Worm (Caenorhabditis elegans) whole organism, L4 larva: ENCODE results near the gene nhx-5.

Experiments used
- F37D6.2 ChIP-seq: sonication (generic microtip); optimal IDR thresholded peaks from 2 replicates; lab custom pipeline; 2016; ENCODE audit warnings: mild to moderate bottlenecking, missing genetic modification characterization, missing compliant biosample characterization
- F49E8.2 ChIP-seq: sonication (generic microtip); optimal IDR thresholded peaks from 2 replicates; lab custom pipeline; 2016; ENCODE audit warnings: missing compliant biosample characterization, mild to moderate bottlenecking, missing genetic modification characterization, borderline replicate concordance
- T26A8.4 ChIP-seq: fragments of 200-800 bp; sonication (Bioruptor generic); IDR thresholded peaks from 2 replicates; pipeline ENCODE4 v1.3.6; 2022; ENCODE audit warnings: missing genetic modification characterization, missing compliant biosample characterization
- ZK337.2 ChIP-seq: fragments of 200-800 bp; sonication (Bioruptor generic); IDR thresholded peaks from 2 replicates; pipeline ENCODE4 v1.3.6; 2022; ENCODE audit warnings: missing genetic modification reagents, missing genetic modification characterization, missing compliant biosample characterization
- ZK546.5 ChIP-seq, 2 experiments: sonication (generic microtip); optimal IDR thresholded peaks; 2 replicates each; lab custom pipeline; 2017; ENCODE audit warnings: missing biosample characterization in 2 of 2, missing genetic modification characterization in 2 of 2
- aha-1 ChIP-seq: fragments of 150-350 bp; peaks from one replicate; lab custom pipeline; 2014; ENCODE audit warnings: missing biosample characterization, missing genetic modification characterization
- ceh-20 ChIP-seq: fragments of 200-800 bp; sonication (Bioruptor generic); IDR thresholded peaks from 2 replicates; pipeline ENCODE4 v1.3.6; 2022; ENCODE audit warnings: missing genetic modification reagents, missing genetic modification characterization, missing compliant biosample characterization
- ceh-28 ChIP-seq: fragments of 150-350 bp; optimal IDR thresholded peaks from 2 replicates; lab custom pipeline; 2014; ENCODE audit warnings: missing biosample characterization, missing genetic modification reagents, missing genetic modification characterization
- ceh-32 ChIP-seq: sonication (generic microtip); optimal IDR thresholded peaks from 2 replicates; lab custom pipeline; 2016; ENCODE audit warnings: mild to moderate bottlenecking, missing genetic modification characterization, missing compliant biosample characterization; ENCODE audit not compliant: poor library complexity
- ceh-62 ChIP-seq: sonication (generic microtip); optimal IDR thresholded peaks from 2 replicates; lab custom pipeline; 2017; ENCODE audit warnings: missing biosample characterization, missing genetic modification characterization
- ceh-82 ChIP-seq: sonication (generic microtip); optimal IDR thresholded peaks from 2 replicates; lab custom pipeline; 2017; ENCODE audit warnings: missing biosample characterization, missing genetic modification characterization
- ces-1 ChIP-seq: fragments of 150-350 bp; sonication (generic microtip); optimal IDR thresholded peaks from 4 replicates; lab custom pipeline; 2014; ENCODE audit warnings: missing biosample characterization, missing genetic modification reagents, missing genetic modification characterization
- cey-2 ChIP-seq: sonication (generic microtip); optimal IDR thresholded peaks from 3 replicates; lab custom pipeline; 2017; ENCODE audit warnings: missing genetic modification characterization, mild to moderate bottlenecking, missing compliant biosample characterization, antibody characterized with exemption, borderline replicate concordance; ENCODE audit not compliant: insufficient read depth
- ctbp-1 ChIP-seq: fragments of 200-800 bp; sonication (Bioruptor generic); IDR thresholded peaks from 2 replicates; pipeline ENCODE4 v1.3.6; 2022; ENCODE audit warnings: missing genetic modification reagents, missing genetic modification characterization, missing compliant biosample characterization
- daf-16 ChIP-seq, 3 experiments: sonication (generic microtip); optimal IDR thresholded peaks; 2 replicates each; lab custom pipeline; 2016 to 2017; ENCODE audit warnings: missing genetic modification characterization in 3 of 3, missing genetic modification reagents in 3 of 3, mild to moderate bottlenecking in 2 of 3, missing compliant biosample characterization in 2 of 3, missing biosample characterization in 1 of 3, moderate library complexity in 1 of 3
- daf-19 ChIP-seq: fragments of 200-800 bp; sonication (Bioruptor generic); conservative IDR thresholded peaks from 2 replicates; pipeline ENCODE4 v1.3.6; 2022; ENCODE audit warnings: missing genetic modification characterization, missing compliant biosample characterization
- dmd-8 ChIP-seq: fragments of 200-800 bp; sonication (Bioruptor generic); IDR thresholded peaks from 2 replicates; pipeline ENCODE4 v1.3.6; 2022; ENCODE audit warnings: missing genetic modification characterization, missing compliant biosample characterization
- dpl-1 ChIP-seq: fragments of 150-350 bp; optimal IDR thresholded peaks from 2 replicates; lab custom pipeline; 2014; ENCODE audit warnings: missing biosample characterization, missing genetic modification reagents, missing genetic modification characterization
- duxl-1 ChIP-seq: sonication (generic microtip); optimal IDR thresholded peaks from 2 replicates; lab custom pipeline; 2016; ENCODE audit warnings: mild to moderate bottlenecking, missing genetic modification characterization, moderate library complexity, missing compliant biosample characterization; ENCODE audit not compliant: poor library complexity
- egl-27 ChIP-seq: sonication (generic microtip); optimal IDR thresholded peaks from 3 replicates; lab custom pipeline; 2017; ENCODE audit warnings: missing biosample characterization, missing genetic modification reagents, missing genetic modification characterization
- fkh-10 ChIP-seq: fragments of 150-350 bp; optimal IDR thresholded peaks from 2 replicates; lab custom pipeline; 2014; ENCODE audit warnings: missing biosample characterization, missing genetic modification reagents, missing genetic modification characterization
- hif-1 ChIP-seq, 2 experiments: sonication (generic microtip); optimal IDR thresholded peaks; 2 replicates each; lab custom pipeline; 2016 to 2017; ENCODE audit warnings: missing compliant biosample characterization in 2 of 2, missing genetic modification characterization in 2 of 2, missing genetic modification reagents in 2 of 2, missing genotype in 2 of 2, mild to moderate bottlenecking in 1 of 2
- hlh-11 ChIP-seq: fragments of 200-800 bp; sonication (Bioruptor generic); optimal IDR thresholded peaks from 2 replicates; lab custom pipeline; 2018; ENCODE audit warnings: mild to moderate bottlenecking, missing genetic modification characterization, missing compliant biosample characterization
- hmg-1.1 ChIP-seq: fragments of 200-800 bp; sonication (Bioruptor generic); IDR thresholded peaks from 2 replicates; pipeline ENCODE4 v1.3.6; 2022; ENCODE audit warnings: missing genetic modification reagents, missing genetic modification characterization, missing compliant biosample characterization
- lim-7 ChIP-seq: fragments of 200-800 bp; sonication (Bioruptor generic); IDR thresholded peaks from 2 replicates; pipeline ENCODE4 v1.3.6; 2022; ENCODE audit warnings: missing genetic modification characterization, missing compliant biosample characterization
- lin-38 ChIP-seq: fragments of 200-800 bp; sonication (Bioruptor generic); IDR thresholded peaks from 2 replicates; pipeline ENCODE4 v1.3.6; 2022; ENCODE audit warnings: missing genetic modification reagents, missing genetic modification characterization, missing compliant biosample characterization
- lir-3 ChIP-seq: sonication (generic microtip); optimal IDR thresholded peaks from 2 replicates; lab custom pipeline; 2016; ENCODE audit warnings: mild to moderate bottlenecking, missing genetic modification characterization, missing compliant biosample characterization
- madf-9 ChIP-seq: fragments of 200-800 bp; sonication (Bioruptor generic); conservative IDR thresholded peaks from 2 replicates; pipeline ENCODE4 v1.3.6; 2022; ENCODE audit warnings: missing genetic modification reagents, missing genetic modification characterization, missing compliant biosample characterization
- mdt-29 ChIP-seq: fragments of 200-800 bp; sonication (Bioruptor generic); IDR thresholded peaks from 2 replicates; pipeline ENCODE4 v1.3.6; 2022; ENCODE audit warnings: missing genetic modification reagents, missing genetic modification characterization, missing compliant biosample characterization
- mep-1 ChIP-seq: fragments of 150-350 bp; sonication (generic microtip); optimal IDR thresholded peaks from 3 replicates; lab custom pipeline; 2014; ENCODE audit warnings: missing biosample characterization, missing genetic modification characterization
- mes-2 ChIP-seq: sonication (generic microtip); optimal IDR thresholded peaks from 2 replicates; lab custom pipeline; 2016; ENCODE audit warnings: missing genotype, mild to moderate bottlenecking, missing genetic modification characterization, missing compliant biosample characterization; ENCODE audit not compliant: poor library complexity, severe bottlenecking
- nhr-28 ChIP-seq: fragments of 150-350 bp; optimal IDR thresholded peaks from 2 replicates; lab custom pipeline; 2014; ENCODE audit warnings: missing biosample characterization, missing genetic modification characterization
- nhr-41 ChIP-seq: fragments of 200-800 bp; sonication (Bioruptor generic); IDR thresholded peaks from 2 replicates; pipeline ENCODE4 v1.3.6; 2022; ENCODE audit warnings: missing genetic modification reagents, missing genetic modification characterization, missing compliant biosample characterization
- nhr-42 ChIP-seq: fragments of 200-800 bp; sonication (Bioruptor generic); IDR thresholded peaks from 2 replicates; pipeline ENCODE4 v1.3.6; 2022; ENCODE audit warnings: missing genetic modification characterization, missing compliant biosample characterization
- nhr-76 ChIP-seq: fragments of 150-350 bp; optimal IDR thresholded peaks from 2 replicates; lab custom pipeline; 2014; ENCODE audit warnings: missing biosample characterization, missing genetic modification characterization
- nhr-77 ChIP-seq: fragments of 150-350 bp; optimal IDR thresholded peaks from 2 replicates; lab custom pipeline; 2014; ENCODE audit warnings: missing biosample characterization, missing genetic modification characterization
- rbr-2 ChIP-seq: sonication (generic microtip); optimal IDR thresholded peaks from 2 replicates; lab custom pipeline; 2016; ENCODE audit warnings: missing genotype, missing genetic modification characterization, missing compliant biosample characterization
- set-16 ChIP-seq: fragments of 200-800 bp; sonication (Bioruptor generic); IDR thresholded peaks from 2 replicates; pipeline ENCODE4 v1.3.6; 2022; ENCODE audit warnings: missing genetic modification reagents, missing genetic modification characterization, missing compliant biosample characterization
- skn-1 ChIP-seq: fragments of 150-350 bp; optimal IDR thresholded peaks from 2 replicates; lab custom pipeline; 2014; ENCODE audit warnings: missing biosample characterization, missing genetic modification characterization
- snpc-4 ChIP-seq: fragments of 150-350 bp; optimal IDR thresholded peaks from 2 replicates; lab custom pipeline; 2014; ENCODE audit warnings: missing biosample characterization, missing genetic modification characterization
- spr-1 ChIP-seq: sonication (generic microtip); optimal IDR thresholded peaks from 2 replicates; lab custom pipeline; 2016; ENCODE audit warnings: mild to moderate bottlenecking, missing genetic modification characterization, missing compliant biosample characterization
- tra-1 ChIP-seq: fragments of 200-800 bp; sonication (Bioruptor generic); IDR thresholded peaks from 2 replicates; pipeline ENCODE4 v1.3.6; 2022; ENCODE audit warnings: missing genetic modification reagents, missing genetic modification characterization, missing compliant biosample characterization
- unc-130 ChIP-seq: sonication (generic microtip); optimal IDR thresholded peaks from 2 replicates; lab custom pipeline; 2016; ENCODE audit warnings: missing genetic modification reagents, missing genetic modification characterization, missing compliant biosample characterization
- unc-62 ChIP-seq, 3 experiments: fragments of 150-350 bp in 1 of 3; sonication (generic microtip); optimal IDR thresholded peaks in 2 of 3; peaks in 1 of 3; 1 replicate in 1 of 3; 2 replicates in 2 of 3; lab custom pipeline; 2014 to 2017; ENCODE audit warnings: missing biosample characterization in 3 of 3, missing genetic modification characterization in 3 of 3, missing genetic modification reagents in 3 of 3, missing genotype in 1 of 3
- zag-1 ChIP-seq: fragments of 150-350 bp; optimal IDR thresholded peaks from 2 replicates; lab custom pipeline; 2014; ENCODE audit warnings: missing biosample characterization, missing genetic modification characterization
- zip-2 ChIP-seq: fragments of 150-350 bp; optimal IDR thresholded peaks from 2 replicates; lab custom pipeline; 2014; ENCODE audit warnings: missing biosample characterization, missing genetic modification characterization

nhx-5 gene

DNA sequence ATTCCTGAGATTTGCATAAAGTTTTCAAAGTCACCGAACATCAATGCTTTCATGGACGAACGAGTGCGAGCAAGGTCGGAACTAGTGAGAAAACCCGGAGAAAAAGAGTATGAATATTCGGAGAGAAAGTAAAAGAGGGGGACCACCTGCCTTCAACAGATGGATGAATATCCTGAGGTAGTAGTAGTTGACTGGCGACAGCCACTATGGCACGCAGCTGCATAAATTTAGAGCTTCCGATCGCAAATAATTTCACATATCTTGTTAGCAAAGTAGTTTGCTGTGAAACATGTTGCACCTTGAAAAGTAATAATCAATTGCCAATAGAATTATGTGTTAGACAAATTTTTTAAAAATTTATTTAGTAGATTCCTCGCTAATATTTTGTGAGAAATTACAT is 20.0 kb upstream of the nhx-5 start:
- TF ChIP-seq ctbp-1 (GFP tag; lab: Robert Waterston, UW) = no peak
- no peak for TF ChIP-seq mep-1
- TF ChIP-seq spr-1 (tag; lab: Kevin White, UChicago) = no peak
- TF ChIP-seq mdt-29 (GFP tag; lab: Robert Waterston, UW) = no peak
- no peak for TF ChIP-seq ceh-28 (tag; lab: Kevin White, UChicago)
- TF ChIP-seq nhr-77 (tag; lab: Kevin White, UChicago) = no peak
- TF ChIP-seq aha-1 = peak; percentile 94
- TF ChIP-seq, all 104 proteins: peak for 1

DNA sequence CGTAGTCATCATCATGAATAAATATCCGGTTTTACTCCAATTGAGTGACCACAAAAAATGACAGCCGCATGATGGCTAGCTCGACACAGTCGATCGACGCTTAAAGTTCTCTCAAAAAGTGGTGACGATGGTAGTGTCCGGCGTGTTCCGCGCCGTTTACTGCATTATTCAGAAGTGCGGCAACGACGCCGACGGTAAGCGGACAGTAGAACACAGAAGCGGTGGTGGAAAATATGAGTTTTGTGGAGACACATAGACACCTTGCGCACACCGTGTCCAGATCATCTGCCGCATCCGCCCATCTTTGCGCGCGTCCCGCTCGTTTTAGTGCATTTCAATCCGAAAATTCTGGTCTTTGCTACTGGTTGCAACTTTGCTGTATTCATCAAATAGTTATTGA is 17.6 kb upstream of the nhx-5 start, which contains the start of gene F59F5.7:
Gene F59F5.7 (plus strand): TSS at position 301 of the 400 bp plus-strand sequence.
- peak; percentile 62 for TF ChIP-seq aha-1
- TF ChIP-seq hif-1 (tag; optimal IDR thresholded peaks at IDR 0.05; lab: Kevin White, UChicago) = no peak
- TF ChIP-seq cey-2 (tag; lab: Kevin White, UChicago) = no peak
- no peak for TF ChIP-seq set-16 (GFP tag; lab: Robert Waterston, UW)
- no peak for TF ChIP-seq snpc-4 (tag; lab: Kevin White, UChicago)
- no peak for TF ChIP-seq F49E8.2 (tag; lab: Kevin White, UChicago)

DNA sequence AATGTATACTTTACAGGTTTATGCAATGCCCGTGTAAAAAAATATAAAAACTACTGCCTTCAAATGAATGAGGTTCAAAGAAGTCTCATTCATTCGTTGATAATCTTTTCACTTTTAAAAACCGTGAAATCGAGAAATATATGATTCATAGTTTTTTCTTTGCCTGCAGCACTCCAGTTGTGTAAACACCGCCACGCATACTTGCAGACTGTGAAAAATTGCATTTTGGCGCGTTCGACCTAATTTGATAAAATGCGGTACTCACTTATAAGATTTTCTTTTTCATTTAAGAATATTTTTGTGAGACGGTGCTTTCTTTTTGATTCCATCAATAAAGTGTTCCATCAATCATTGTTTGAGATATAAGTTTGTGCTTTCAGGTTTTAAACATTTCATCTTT is 10.0 kb upstream of the nhx-5 start:
- TF ChIP-seq F37D6.2 (tag; lab: Kevin White, UChicago) (no peak), daf-16 (GFP tag; optimal IDR thresholded peaks at IDR 0.05; lab: Kevin White, UChicago) (no peak), daf-16 (tag; optimal IDR thresholded peaks at IDR 0.05; lab: Kevin White, UChicago) (peak; percentile 36), ceh-20 (no peak), hlh-11 (tag; lab: Kevin White, UChicago) (no peak), fkh-10 (GFP tag; lab: Kevin White, UChicago) (no peak), rbr-2 (tag; lab: Kevin White, UChicago) (no peak), spr-1 (tag; lab: Kevin White, UChicago) (no peak), unc-62 (GFP tag; optimal IDR thresholded peaks at IDR 0.05 in 1 of 2; lab: Kevin White, UChicago) (peak in 1 of 2 experiments; percentile 11), unc-62 (tag; optimal IDR thresholded peaks at IDR 0.05; lab: Kevin White, UChicago) (no peak), lim-7 (no peak), unc-130 (no peak), zag-1 (tag; lab: Kevin White, UChicago) (no peak), lin-38 (no peak), ceh-82 (no peak), skn-1 (tag; lab: Kevin White, UChicago) (no peak), mdt-29 (GFP tag; lab: Robert Waterston, UW) (no peak), cey-2 (tag; lab: Kevin White, UChicago) (no peak), nhr-42 (GFP tag; lab: Robert Waterston, UW) (no peak), daf-19 (GFP tag; lab: Robert Waterston, UW) (no peak), ceh-32 (tag; lab: Kevin White, UChicago) (no peak), nhr-41 (no peak), ces-1 (GFP tag; lab: Kevin White, UChicago) (peak; percentile 17), zip-2 (tag; lab: Kevin White, UChicago) (no peak), dmd-8 (no peak), ZK546.5 (tag; optimal IDR thresholded peaks at IDR 0.05; lab: Kevin White, UChicago) (no peak), tra-1 (GFP tag; lab: Robert Waterston, UW) (no peak), madf-9 (GFP tag; lab: Robert Waterston, UW) (no peak), hmg-1.1 (GFP tag; lab: Robert Waterston, UW) (peak; percentile 56), nhr-28 (tag; lab: Kevin White, UChicago) (no peak), ceh-62 (tag; lab: Kevin White, UChicago) (no peak), egl-27 (no peak), T26A8.4 (GFP tag; lab: Robert Waterston, UW) (no peak), F49E8.2 (tag; lab: Kevin White, UChicago) (no peak), dpl-1 (GFP tag; lab: Kevin White, UChicago) (peak; percentile 66), ZK337.2 (no peak), duxl-1 (tag; lab: Kevin White, UChicago) (no peak), ctbp-1 (GFP tag; lab: Robert Waterston, UW) (no peak), lir-3 (tag; lab: Kevin White, UChicago) (no peak), mes-2 (tag; lab: Kevin White, UChicago) (no peak), nhr-76 (tag; lab: Kevin White, UChicago) (no peak)
